Fruit fly (Drosophila melanogaster) Kc167 (cell line): ENCODE measurements around the gene CG10508.

Source experiments
- Myc ChIP-seq: fragments of >200 bp; optimal IDR thresholded peaks from 2 replicates; lab custom pipeline; 2017; ENCODE audit warnings: missing external identifiers
- Sin3A ChIP-seq: fragments of >200 bp; optimal IDR thresholded peaks from 2 replicates; lab custom pipeline; 2018; ENCODE audit warnings: missing external identifiers
- h ChIP-seq: fragments of >200 bp; optimal IDR thresholded peaks from 3 replicates; lab custom pipeline; 2018; ENCODE audit warnings: missing external identifiers
- insv ChIP-seq: fragments of >200 bp; optimal IDR thresholded peaks from 3 replicates; lab custom pipeline; 2018; ENCODE audit warnings: missing external identifiers
- psq ChIP-seq: fragments of >200 bp; optimal IDR thresholded peaks from 2 replicates; lab custom pipeline; 2017; ENCODE audit warnings: missing external identifiers
- ttk ChIP-seq: sonication (Bioruptor generic); optimal IDR thresholded peaks from 2 replicates; lab custom pipeline; 2017; ENCODE audit warnings: missing external identifiers

The CG10508 gene

DNA sequence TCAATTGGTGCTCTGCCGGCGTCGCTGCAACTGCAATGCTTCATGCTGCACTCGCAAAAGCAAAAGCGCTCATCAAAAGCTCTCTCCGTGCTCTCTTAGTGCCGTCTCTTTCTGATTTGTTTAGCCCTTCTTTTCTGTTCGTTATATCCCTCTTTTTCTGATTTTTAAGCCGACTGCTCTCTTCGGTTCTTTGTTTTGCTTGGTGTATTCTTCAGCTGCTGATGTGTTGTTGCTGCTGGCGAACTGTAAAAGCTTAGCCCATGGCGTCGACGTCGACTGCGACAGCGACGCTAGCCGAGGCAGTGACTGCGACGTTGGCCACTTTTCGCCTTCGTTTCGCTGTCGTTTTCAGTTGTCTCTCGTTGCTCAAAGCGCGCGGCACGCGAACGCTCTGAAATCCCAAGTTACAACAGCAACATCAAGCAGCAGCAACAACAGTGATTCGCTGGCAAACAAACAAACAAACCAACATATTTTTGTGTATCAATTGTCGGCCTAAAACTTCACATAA, 30.0 kb downstream of the CG10508 start:
- TF ChIP-seq ttk (lab: Kevin White, UChicago): no peak
- no peak for TF ChIP-seq insv (lab: Kevin White, UChicago)
- no peak for TF ChIP-seq Sin3A (lab: Kevin White, UChicago)
- TF ChIP-seq psq (lab: Kevin White, UChicago): no peak
- TF ChIP-seq h (lab: Kevin White, UChicago): no peak
- TF ChIP-seq Myc: no peak

DNA sequence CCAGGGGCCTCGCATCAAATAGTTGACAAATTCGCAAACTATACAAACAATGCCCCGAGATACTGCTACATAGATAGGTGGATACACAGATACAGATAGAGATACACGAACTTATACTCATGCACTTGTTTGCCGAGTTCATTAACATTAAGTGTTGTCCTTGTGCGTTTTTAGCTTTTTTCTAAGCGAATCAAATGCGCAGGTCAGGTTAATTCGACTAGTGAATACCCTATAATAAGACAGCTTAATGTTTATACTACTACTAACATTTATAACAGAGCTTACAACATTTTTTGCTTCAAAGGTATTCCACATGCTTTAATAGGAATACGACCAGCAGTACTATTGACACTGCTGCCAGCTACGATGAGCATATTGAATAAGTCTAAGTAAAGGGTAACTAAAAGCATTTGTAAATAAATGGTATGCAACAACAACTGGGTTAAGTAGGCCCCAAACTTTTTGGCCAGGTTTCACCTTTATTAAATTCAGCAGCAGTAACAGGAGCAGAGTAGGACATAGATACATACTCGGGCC, 31.5 kb downstream of the CG10508 start:
- TF ChIP-seq Sin3A (lab: Kevin White, UChicago) (no peak), insv (lab: Kevin White, UChicago) (no peak), psq (lab: Kevin White, UChicago) (no peak), Myc (no peak), h (lab: Kevin White, UChicago) (no peak), ttk (lab: Kevin White, UChicago) (no peak)

DNA sequence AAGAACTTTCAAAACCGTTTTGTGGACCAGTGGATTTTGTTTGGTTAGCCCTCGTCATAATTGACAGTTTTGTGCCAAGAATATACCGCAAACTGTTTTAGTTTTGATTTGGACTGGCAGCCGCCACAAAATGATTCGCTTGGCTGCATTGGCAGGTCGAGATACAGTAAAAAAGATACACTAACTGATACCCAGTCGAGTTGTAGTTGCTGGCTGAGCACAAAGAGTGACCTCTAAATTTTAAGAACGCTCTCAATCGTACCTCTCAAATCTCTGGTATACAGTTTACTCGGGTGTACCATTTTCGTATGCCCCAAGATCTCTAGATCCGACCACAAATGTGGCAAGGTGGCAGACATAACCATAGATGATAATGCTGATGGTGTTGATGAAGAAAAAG, 32.9 kb downstream of the CG10508 start:
- no peak for TF ChIP-seq Sin3A (lab: Kevin White, UChicago)
- no peak for TF ChIP-seq ttk (lab: Kevin White, UChicago)

- TF ChIP-seq Sin3A (lab: Kevin White, UChicago) (no peak), ttk (lab: Kevin White, UChicago) (no peak), Myc (no peak), insv (lab: Kevin White, UChicago) (no peak), psq (lab: Kevin White, UChicago) (no peak), h (lab: Kevin White, UChicago) (no peak)
These were observed 33.4 kb downstream of the CG10508 start for dm6 chr3L:21243417-21243816.

DNA sequence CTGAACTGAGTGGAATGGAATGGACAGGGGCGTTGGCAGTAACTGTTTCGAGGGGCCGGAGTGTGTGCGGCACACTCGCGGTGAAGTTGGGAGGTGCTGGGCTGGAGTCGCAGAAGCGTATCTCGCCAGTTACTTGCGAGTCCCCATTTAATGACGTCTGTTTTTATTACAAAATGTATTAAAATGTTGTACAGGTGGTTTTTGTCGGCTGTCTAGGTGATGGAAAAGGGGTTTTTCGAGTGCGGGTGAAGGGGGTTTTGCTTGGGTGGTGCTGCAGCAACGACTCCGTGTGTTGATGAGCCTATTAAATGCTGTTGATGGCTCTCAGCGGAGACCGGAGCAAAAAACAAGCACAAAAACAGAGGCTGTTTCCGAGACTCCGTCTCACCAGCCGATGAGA, 41.4 kb downstream of the CG10508 start:
- TF ChIP-seq Myc (no peak), psq (lab: Kevin White, UChicago) (no peak), h (lab: Kevin White, UChicago) (no peak), ttk (lab: Kevin White, UChicago) (no peak), Sin3A (lab: Kevin White, UChicago) (no peak), insv (lab: Kevin White, UChicago) (no peak)

- TF ChIP-seq psq (lab: Kevin White, UChicago) (no peak), insv (lab: Kevin White, UChicago) (no peak), Myc (no peak), Sin3A (lab: Kevin White, UChicago) (no peak), h (lab: Kevin White, UChicago) (no peak), ttk (lab: Kevin White, UChicago) (no peak)
These were observed 42.5 kb downstream of the CG10508 start for dm6 chr3L:21252525-21252924.

- TF ChIP-seq Myc (no peak), insv (lab: Kevin White, UChicago) (no peak)
These were observed 43.1 kb downstream of the CG10508 start for dm6 chr3L:21252932-21253760.

DNA sequence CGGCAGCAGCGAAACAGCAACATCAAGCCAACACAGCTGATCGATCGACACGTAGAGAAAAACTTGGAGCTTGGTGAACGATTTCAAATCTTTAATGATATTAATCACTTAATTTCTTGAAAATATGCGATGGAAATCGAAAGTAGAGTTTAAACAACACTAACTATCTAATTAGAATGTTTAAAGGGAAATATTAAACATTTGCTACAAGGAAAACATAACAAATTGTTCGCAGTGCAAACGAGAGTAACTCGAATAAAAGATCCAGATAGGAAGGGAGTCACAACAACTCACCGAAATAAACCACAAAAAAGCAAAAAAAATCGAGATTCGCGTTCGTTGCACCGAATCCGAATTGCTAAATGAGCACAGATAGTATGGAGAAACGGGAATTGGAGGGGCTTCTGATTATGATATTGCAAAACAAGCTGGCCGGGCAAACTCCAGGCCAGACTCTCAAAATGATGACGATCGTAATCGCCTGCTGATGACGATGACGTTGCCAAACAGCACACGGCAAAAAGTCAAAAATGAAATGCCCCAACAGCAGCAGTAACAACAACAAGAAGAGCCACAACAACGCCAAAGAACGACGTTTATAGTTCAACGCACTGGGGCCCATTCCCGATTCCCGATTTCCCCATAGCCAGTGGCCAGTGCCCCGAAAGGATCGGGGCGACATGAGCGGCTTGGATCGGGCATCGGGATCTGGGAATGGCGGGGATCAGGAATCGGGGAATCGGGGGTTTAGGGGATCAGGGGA, 43.9 kb downstream of the CG10508 start:
- TF ChIP-seq h (lab: Kevin White, UChicago) (no peak), Sin3A (lab: Kevin White, UChicago) (no peak), Myc (no peak), psq (lab: Kevin White, UChicago) (no peak), insv (lab: Kevin White, UChicago) (no peak), ttk (lab: Kevin White, UChicago) (no peak)

DNA sequence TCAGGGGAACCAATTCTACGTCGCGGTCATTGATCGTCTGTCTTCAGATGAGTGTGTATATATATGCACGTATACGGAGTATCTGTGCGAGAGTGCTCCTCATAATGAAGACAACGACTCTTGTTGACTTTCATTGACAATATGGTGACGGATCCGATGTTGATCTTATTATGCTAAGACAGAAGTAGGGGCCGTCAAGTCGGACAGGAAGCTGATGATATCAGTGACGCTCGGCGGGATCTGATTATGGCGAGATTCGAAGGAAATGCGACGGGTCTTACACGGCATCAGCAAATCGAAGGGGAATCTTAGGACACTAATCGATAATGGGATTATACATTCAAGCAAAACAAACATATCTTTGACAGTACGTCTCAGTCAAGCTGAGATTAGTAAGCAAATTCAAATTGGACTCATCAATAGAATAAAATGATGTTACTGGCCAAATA, 44.5 kb downstream of the CG10508 start:
- TF ChIP-seq h (lab: Kevin White, UChicago): no peak
- no peak for TF ChIP-seq ttk (lab: Kevin White, UChicago)
- no peak for TF ChIP-seq Sin3A (lab: Kevin White, UChicago)
- TF ChIP-seq insv (lab: Kevin White, UChicago): no peak
- no peak for TF ChIP-seq Myc

dm6 chr3L:21256062-21257023, 46.3 kb downstream of the CG10508 start:
- TF ChIP-seq Sin3A (lab: Kevin White, UChicago) (no peak), insv (lab: Kevin White, UChicago) (no peak), Myc (no peak), h (lab: Kevin White, UChicago) (no peak), psq (lab: Kevin White, UChicago) (no peak), ttk (lab: Kevin White, UChicago) (no peak)

- TF ChIP-seq Myc (no peak), h (lab: Kevin White, UChicago) (no peak), ttk (lab: Kevin White, UChicago) (no peak)
These were observed 47.7 kb downstream of the CG10508 start, which contains the start of gene CG43218 for dm6 chr3L:21257731-21258130. Gene CG43218, plus strand, starts transcription at chr3L:21258020.
